Worm (Caenorhabditis elegans) whole organism, young adult: ENCODE data around the gene H04J21.1.

ENCODE experiments used
- B0035.1 ChIP-seq: sonication (generic microtip); optimal IDR thresholded peaks from 2 replicates; lab custom pipeline; 2016; ENCODE audit warnings: missing genetic modification characterization, mild to moderate bottlenecking, missing compliant biosample characterization, missing genotype, missing genetic modification reagents
- C17E4.6 ChIP-seq: fragments of 200-800 bp; sonication (Bioruptor generic); IDR thresholded peaks from 2 replicates; pipeline ENCODE4 v1.3.6; 2022; ENCODE audit warnings: missing genetic modification reagents, missing genetic modification characterization, missing compliant biosample characterization
- F22D6.2 ChIP-seq: sonication (generic microtip); optimal IDR thresholded peaks from 2 replicates; lab custom pipeline; 2016; ENCODE audit warnings: mild to moderate bottlenecking, missing genetic modification characterization, missing compliant biosample characterization
- F23B12.7 ChIP-seq: sonication (generic microtip); optimal IDR thresholded peaks from 2 replicates; lab custom pipeline; 2017; ENCODE audit warnings: missing genetic modification characterization, mild to moderate bottlenecking, missing compliant biosample characterization, antibody characterized with exemption, moderate library complexity; ENCODE audit not compliant: insufficient read depth
- F33H1.4 ChIP-seq: fragments of 200-800 bp; sonication (Bioruptor generic); IDR thresholded peaks from 2 replicates; pipeline ENCODE4 v1.3.6; 2022; ENCODE audit warnings: missing genetic modification reagents, missing genetic modification characterization, missing compliant biosample characterization
- F37B4.10 ChIP-seq: fragments of 200-800 bp; sonication (Bioruptor generic); IDR thresholded peaks from 2 replicates; pipeline ENCODE4 v1.3.6; 2022; ENCODE audit warnings: missing genetic modification characterization, missing compliant biosample characterization
- F39B2.1 ChIP-seq: fragments of 200-800 bp; sonication (Bioruptor generic); IDR thresholded peaks from 2 replicates; pipeline ENCODE4 v1.3.6; 2022; ENCODE audit warnings: missing genetic modification reagents, missing genetic modification characterization, missing compliant biosample characterization
- T26A5.8 ChIP-seq: sonication (generic microtip); optimal IDR thresholded peaks from 2 replicates; lab custom pipeline; 2016; ENCODE audit warnings: missing genetic modification characterization, missing compliant biosample characterization
- Y53F4B.3 ChIP-seq: fragments of 200-800 bp; sonication (Bioruptor generic); IDR thresholded peaks from 2 replicates; pipeline ENCODE4 v1.3.6; 2022; ENCODE audit warnings: missing genetic modification reagents, missing genetic modification characterization, missing compliant biosample characterization
- Y53G8AR.9 ChIP-seq: fragments of 200-800 bp; sonication (Bioruptor generic); conservative IDR thresholded peaks from 2 replicates; pipeline ENCODE4 v1.3.6; 2022; ENCODE audit warnings: missing genetic modification reagents, missing genetic modification characterization, missing compliant biosample characterization
- Y79H2A.3 ChIP-seq: fragments of 200-800 bp; sonication (Bioruptor generic); conservative IDR thresholded peaks from 2 replicates; pipeline ENCODE4 v1.3.6; 2022; ENCODE audit warnings: missing genetic modification reagents, missing genetic modification characterization, missing compliant biosample characterization
- akir-1 ChIP-seq: fragments of 200-800 bp; sonication (Bioruptor generic); optimal IDR thresholded peaks from 2 replicates; lab custom pipeline; 2018; ENCODE audit warnings: mild to moderate bottlenecking, missing genetic modification characterization, moderate library complexity, missing compliant biosample characterization
- aptf-2 ChIP-seq: fragments of 200-800 bp; sonication (Bioruptor generic); conservative IDR thresholded peaks from 2 replicates; pipeline ENCODE4 v1.3.6; 2022; ENCODE audit warnings: missing genetic modification reagents, missing genetic modification characterization, missing compliant biosample characterization
- bed-1 ChIP-seq: fragments of 200-800 bp; sonication (Bioruptor generic); IDR thresholded peaks from 2 replicates; pipeline ENCODE4 v1.3.6; 2022; ENCODE audit warnings: missing genetic modification reagents, missing genetic modification characterization, missing compliant biosample characterization
- ceh-58 ChIP-seq: fragments of 200-800 bp; sonication (Bioruptor generic); IDR thresholded peaks from 2 replicates; pipeline ENCODE4 v1.3.6; 2022; ENCODE audit warnings: missing genetic modification characterization, missing compliant biosample characterization
- ceh-79 ChIP-seq: sonication (generic microtip); optimal IDR thresholded peaks from 2 replicates; lab custom pipeline; 2017; ENCODE audit warnings: mild to moderate bottlenecking, missing genetic modification characterization, missing compliant biosample characterization
- ceh-91 ChIP-seq: fragments of 200-800 bp; sonication (Bioruptor generic); IDR thresholded peaks from 2 replicates; pipeline ENCODE4 v1.3.6; 2022; ENCODE audit warnings: missing genetic modification reagents, missing genetic modification characterization, missing compliant biosample characterization
- chd-7 ChIP-seq: sonication (generic microtip); optimal IDR thresholded peaks from 2 replicates; lab custom pipeline; 2016; ENCODE audit warnings: mild to moderate bottlenecking, missing genetic modification characterization, moderate library complexity, missing compliant biosample characterization
- die-1 ChIP-seq: sonication (generic microtip); optimal IDR thresholded peaks from 2 replicates; lab custom pipeline; 2016; ENCODE audit warnings: missing genotype, mild to moderate bottlenecking, missing genetic modification characterization, missing compliant biosample characterization
- dpff-1 ChIP-seq: sonication (generic microtip); optimal IDR thresholded peaks from 2 replicates; lab custom pipeline; 2017; ENCODE audit warnings: mild to moderate bottlenecking, missing genetic modification characterization, missing compliant biosample characterization
- egrh-3 ChIP-seq: fragments of 200-800 bp; sonication (Bioruptor generic); IDR thresholded peaks from 2 replicates; pipeline ENCODE4 v1.3.6; 2022; ENCODE audit warnings: missing genetic modification reagents, missing genetic modification characterization, missing compliant biosample characterization
- ekl-4 ChIP-seq: fragments of 200-800 bp; sonication (Bioruptor generic); IDR thresholded peaks from 2 replicates; pipeline ENCODE4 v1.3.6; 2022; ENCODE audit warnings: missing genetic modification reagents, missing genetic modification characterization, missing compliant biosample characterization
- him-1 ChIP-seq: sonication (generic microtip); optimal IDR thresholded peaks from 2 replicates; lab custom pipeline; 2016; ENCODE audit warnings: missing genotype, missing genetic modification reagents, missing genetic modification characterization, missing compliant biosample characterization
- hrde-1 ChIP-seq: sonication (generic microtip); optimal IDR thresholded peaks from 2 replicates; lab custom pipeline; 2016; ENCODE audit warnings: missing genetic modification characterization, mild to moderate bottlenecking, missing compliant biosample characterization, moderate library complexity, missing genotype, missing genetic modification reagents, borderline replicate concordance
- hsf-1 ChIP-seq: fragments of 200-800 bp; sonication (Bioruptor generic); IDR thresholded peaks from 2 replicates; pipeline ENCODE4 v1.3.6; 2022; ENCODE audit warnings: missing genetic modification reagents, missing genetic modification characterization, missing compliant biosample characterization
- lag-1 ChIP-seq: fragments of 200-800 bp; sonication (Bioruptor generic); IDR thresholded peaks from 2 replicates; pipeline ENCODE4 v1.3.6; 2022; ENCODE audit warnings: missing genetic modification reagents, missing genetic modification characterization, missing compliant biosample characterization
- lir-1 ChIP-seq: fragments of 200-800 bp; sonication (Bioruptor generic); conservative IDR thresholded peaks from 2 replicates; pipeline ENCODE4 v1.3.6; 2022; ENCODE audit warnings: missing genetic modification reagents, missing genetic modification characterization, missing compliant biosample characterization
- lsl-1 ChIP-seq: fragments of 200-800 bp; sonication (Bioruptor generic); optimal IDR thresholded peaks from 2 replicates; lab custom pipeline; 2018; ENCODE audit warnings: mild to moderate bottlenecking, missing genetic modification characterization, moderate library complexity, missing compliant biosample characterization
- madf-10 ChIP-seq: sonication (generic microtip); optimal IDR thresholded peaks from 2 replicates; lab custom pipeline; 2016; ENCODE audit warnings: mild to moderate bottlenecking, missing genetic modification characterization, missing compliant biosample characterization
- madf-3 ChIP-seq: fragments of 200-800 bp; sonication (Bioruptor generic); IDR thresholded peaks from 2 replicates; pipeline ENCODE4 v1.3.6; 2022; ENCODE audit warnings: missing genetic modification reagents, missing genetic modification characterization, missing compliant biosample characterization
- madf-6 ChIP-seq: fragments of 200-800 bp; sonication (Bioruptor generic); IDR thresholded peaks from 2 replicates; pipeline ENCODE4 v1.3.6; 2022; ENCODE audit warnings: missing genetic modification reagents, missing genetic modification characterization, missing compliant biosample characterization
- mcd-1 ChIP-seq: fragments of 200-800 bp; sonication (Bioruptor generic); IDR thresholded peaks from 2 replicates; pipeline ENCODE4 v1.3.6; 2022; ENCODE audit warnings: missing genetic modification reagents, missing genetic modification characterization, missing compliant biosample characterization
- mxl-1 ChIP-seq: sonication (generic microtip); optimal IDR thresholded peaks from 2 replicates; lab custom pipeline; 2016; ENCODE audit warnings: missing genetic modification characterization, missing compliant biosample characterization
- nhr-120 ChIP-seq: fragments of 200-800 bp; sonication (Bioruptor generic); IDR thresholded peaks from 2 replicates; pipeline ENCODE4 v1.3.6; 2022; ENCODE audit warnings: missing genetic modification characterization, missing compliant biosample characterization
- nhr-27 ChIP-seq: fragments of 200-800 bp; sonication (Bioruptor generic); optimal IDR thresholded peaks from 2 replicates; lab custom pipeline; 2018; ENCODE audit warnings: mild to moderate bottlenecking, missing genetic modification characterization, moderate library complexity, missing compliant biosample characterization
- nhr-80 ChIP-seq: sonication (generic microtip); optimal IDR thresholded peaks from 2 replicates; lab custom pipeline; 2016; ENCODE audit warnings: missing genetic modification characterization, missing compliant biosample characterization
- rcor-1 ChIP-seq: fragments of 200-800 bp; sonication (Bioruptor generic); IDR thresholded peaks from 2 replicates; pipeline ENCODE4 v1.3.6; 2022; ENCODE audit warnings: missing genetic modification reagents, missing genetic modification characterization, missing compliant biosample characterization
- tlf-1 ChIP-seq: fragments of 200-800 bp; sonication (Bioruptor generic); optimal IDR thresholded peaks from 2 replicates; lab custom pipeline; 2018; ENCODE audit warnings: mild to moderate bottlenecking, missing genetic modification characterization, missing compliant biosample characterization
- zim-3 ChIP-seq: sonication (generic microtip); optimal IDR thresholded peaks from 2 replicates; lab custom pipeline; 2017; ENCODE audit warnings: mild to moderate bottlenecking, missing genetic modification characterization, moderate library complexity, missing compliant biosample characterization
- ztf-22 ChIP-seq: fragments of 200-800 bp; sonication (Bioruptor generic); optimal IDR thresholded peaks from 2 replicates; lab custom pipeline; 2018; ENCODE audit warnings: mild to moderate bottlenecking, missing genetic modification characterization, moderate library complexity, missing compliant biosample characterization
- ztf-25 ChIP-seq: fragments of 200-800 bp; sonication (Bioruptor generic); IDR thresholded peaks from 2 replicates; pipeline ENCODE4 v1.3.6; 2022; ENCODE audit warnings: missing genetic modification reagents, missing genetic modification characterization, missing compliant biosample characterization
- ztf-3 ChIP-seq: fragments of 200-800 bp; sonication (Bioruptor generic); optimal IDR thresholded peaks from 2 replicates; lab custom pipeline; 2018; ENCODE audit warnings: mild to moderate bottlenecking, missing genetic modification characterization, missing compliant biosample characterization

The H04J21.1 gene

ce11 chrIII:2401126-2402123, 29.7 kb upstream of the H04J21.1 start, which contains the start of the genes cic-1 and strm-1 (continued):
- no peak for TF ChIP-seq madf-10 (tag; lab: Kevin White, UChicago)
- TF ChIP-seq Y53G8AR.9 (GFP tag; lab: Robert Waterston, UW), result no peak
- TF ChIP-seq aptf-2 (GFP tag; lab: Robert Waterston, UW), result no peak
- no peak for TF ChIP-seq dpff-1 (tag; lab: Kevin White, UChicago)
- TF ChIP-seq F37B4.10 (GFP tag; lab: Robert Waterston, UW), result no peak
- no peak for TF ChIP-seq ceh-58 (GFP tag; lab: Robert Waterston, UW)
- no peak for TF ChIP-seq F22D6.2 (tag; lab: Kevin White, UChicago)
- TF ChIP-seq madf-3 (GFP tag; lab: Robert Waterston, UW), result no peak
- TF ChIP-seq lag-1 (GFP tag; lab: Robert Waterston, UW), result no peak
- TF ChIP-seq ztf-22 (GFP tag; lab: Kevin White, UChicago), result no peak
- 0 out of 2 replicates have a peak, but pooled peaks have one; percentile 17 for TF ChIP-seq mcd-1 (GFP tag; lab: Robert Waterston, UW)
- no peak for TF ChIP-seq ceh-91
- TF ChIP-seq F33H1.4, result peak; percentile 35; the same call in 1 of the 2 replicates
- no peak for TF ChIP-seq F39B2.1
- TF ChIP-seq nhr-27 (tag; lab: Kevin White, UChicago), result no peak
- no peak for TF ChIP-seq egrh-3 (GFP tag; lab: Robert Waterston, UW)
- no peak for TF ChIP-seq madf-6 (GFP tag; lab: Robert Waterston, UW)
- TF ChIP-seq nhr-120, result no peak
- no peak for TF ChIP-seq ekl-4 (GFP tag; lab: Robert Waterston, UW)
- no peak for TF ChIP-seq B0035.1 (tag; lab: Kevin White, UChicago)
- TF ChIP-seq chd-7 (tag; lab: Kevin White, UChicago), result no peak
- no peak for TF ChIP-seq ztf-3 (GFP tag; lab: Kevin White, UChicago)
- TF ChIP-seq akir-1 (GFP tag; lab: Kevin White, UChicago), result no peak
- TF ChIP-seq mxl-1 (tag; lab: Kevin White, UChicago), result no peak
- TF ChIP-seq T26A5.8 (tag; lab: Kevin White, UChicago), result no peak
- TF ChIP-seq Y53F4B.3 (GFP tag; lab: Robert Waterston, UW), result no peak
- no peak for TF ChIP-seq him-1 (tag; lab: Kevin White, UChicago)
- TF ChIP-seq ceh-79 (tag; lab: Kevin White, UChicago), result no peak
- TF ChIP-seq hrde-1 (tag; lab: Kevin White, UChicago), result no peak
- TF ChIP-seq rcor-1 (GFP tag; lab: Robert Waterston, UW), result no peak
- no peak for TF ChIP-seq tlf-1 (GFP tag; lab: Kevin White, UChicago)
- no peak for TF ChIP-seq die-1
- TF ChIP-seq ztf-25, result no peak

- TF ChIP-seq bed-1 (GFP tag; lab: Robert Waterston, UW) (no peak), lsl-1 (GFP tag; lab: Kevin White, UChicago) (peak; percentile 26)
These were observed 21.9 kb upstream of the H04J21.1 start for ce11 chrIII:2393666-2394154.

ce11 chrIII:2391704-2392103, 19.9 kb upstream of the H04J21.1 start:
- TF ChIP-seq nhr-80 (no peak), hsf-1 (GFP tag; lab: Robert Waterston, UW) (no peak), him-1 (tag; lab: Kevin White, UChicago) (no peak), Y79H2A.3 (GFP tag; lab: Robert Waterston, UW) (no peak), F23B12.7 (tag; lab: Kevin White, UChicago) (no peak), lir-1 (GFP tag; lab: Robert Waterston, UW) (no peak), zim-3 (tag; lab: Kevin White, UChicago) (no peak), C17E4.6 (GFP tag; lab: Robert Waterston, UW) (no peak)
- TF ChIP-seq, all 124 proteins: peak for 0
